Worm (Caenorhabditis elegans) whole organism, early embryonic: ENCODE results near the gene T23F11.2.

Experiments used
- B0310.2 ChIP-seq: sonication (generic microtip); optimal IDR thresholded peaks from 2 replicates; lab custom pipeline; 2016; ENCODE audit warnings: mild to moderate bottlenecking, missing genetic modification characterization, missing compliant biosample characterization
- ceh-36 ChIP-seq: sonication (generic microtip); optimal IDR thresholded peaks from 2 replicates; lab custom pipeline; 2016; ENCODE audit warnings: missing genetic modification characterization, inconsistent platforms, missing compliant biosample characterization
- flt-1 ChIP-seq: fragments of 200-800 bp; sonication (Bioruptor generic); IDR thresholded peaks from 2 replicates; pipeline ENCODE4 v1.3.6; 2022; ENCODE audit warnings: missing genetic modification characterization, missing compliant biosample characterization
- scrt-1 ChIP-seq: fragments of 200-800 bp; sonication (Bioruptor generic); IDR thresholded peaks from 2 replicates; pipeline ENCODE4 v1.3.6; 2022; ENCODE audit warnings: missing genetic modification characterization, missing compliant biosample characterization
- sea-1 ChIP-seq: fragments of 200-800 bp; sonication (Bioruptor generic); conservative IDR thresholded peaks from 2 replicates; pipeline ENCODE4 v1.3.6; 2022; ENCODE audit warnings: missing genetic modification characterization, missing compliant biosample characterization

DNA sequence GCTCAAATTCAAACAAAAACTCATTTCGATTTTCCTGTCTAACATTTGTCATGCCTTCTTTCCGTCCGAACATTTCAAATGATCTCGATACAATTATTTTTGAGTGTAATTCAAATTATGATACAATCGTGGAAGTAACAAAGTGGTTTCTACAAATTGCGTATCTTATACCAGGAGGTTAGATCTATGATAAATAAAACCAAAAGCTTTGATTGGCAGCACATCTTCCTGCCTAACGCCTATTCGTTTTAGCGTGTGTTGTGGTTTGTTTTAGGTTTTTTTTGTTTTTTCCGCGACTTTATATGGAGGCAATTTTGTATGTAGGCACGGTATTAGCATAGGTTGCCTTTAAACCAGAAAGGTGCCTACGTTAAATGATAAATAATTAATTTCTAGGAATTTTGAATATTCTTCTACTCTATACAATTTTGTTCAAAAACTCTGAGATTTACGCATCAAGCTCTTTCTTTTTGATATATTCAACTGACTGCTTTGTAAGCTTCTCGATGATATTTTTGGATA lies 24.7 kb upstream of the T23F11.2 start, which contains the start of gene srg-11:
- no peak for TF ChIP-seq ceh-36 (tag; lab: Kevin White, UChicago)
- TF ChIP-seq flt-1 (GFP tag; lab: Robert Waterston, UW): no peak
- no peak for TF ChIP-seq sea-1 (GFP tag; lab: Robert Waterston, UW)
- TF ChIP-seq B0310.2 (tag; lab: Kevin White, UChicago): no peak
- no peak for TF ChIP-seq scrt-1
